Worm (Caenorhabditis elegans) whole organism, L3 larva: ENCODE data around the gene lgc-39.

Experiments
- ZK546.5 ChIP-seq: sonication (generic microtip); optimal IDR thresholded peaks from 2 replicates; lab custom pipeline; 2017; ENCODE audit warnings: missing biosample characterization, missing genetic modification characterization
- ceh-82 ChIP-seq: fragments of 150-350 bp; optimal IDR thresholded peaks from 2 replicates; lab custom pipeline; 2014; ENCODE audit warnings: missing biosample characterization, missing genetic modification characterization
- elt-2 ChIP-seq: sonication (generic microtip); optimal IDR thresholded peaks from 2 replicates; lab custom pipeline; 2016; ENCODE audit warnings: missing genetic modification reagents, mild to moderate bottlenecking, missing genetic modification characterization, missing compliant biosample characterization
- fkh-10 ChIP-seq: sonication (generic microtip); optimal IDR thresholded peaks from 2 replicates; lab custom pipeline; 2017; ENCODE audit warnings: missing biosample characterization, missing genetic modification reagents, missing genetic modification characterization
- nhr-23 ChIP-seq: fragments of 150-350 bp; optimal IDR thresholded peaks from 2 replicates; lab custom pipeline; 2014; ENCODE audit warnings: missing biosample characterization, missing genetic modification reagents, missing genetic modification characterization
- nhr-28 ChIP-seq: fragments of 150-350 bp; optimal IDR thresholded peaks from 2 replicates; lab custom pipeline; 2014; ENCODE audit warnings: missing biosample characterization, missing genetic modification characterization
- snpc-4 ChIP-seq: fragments of 150-350 bp; optimal IDR thresholded peaks from 2 replicates; lab custom pipeline; 2014; ENCODE audit warnings: missing biosample characterization, missing genetic modification characterization
- tbx-2 ChIP-seq: sonication (generic microtip); optimal IDR thresholded peaks from 2 replicates; lab custom pipeline; 2016; ENCODE audit warnings: mild to moderate bottlenecking, missing genetic modification characterization, missing compliant biosample characterization
- ztf-11 ChIP-seq: fragments of 150-350 bp; optimal IDR thresholded peaks from 2 replicates; lab custom pipeline; 2014; ENCODE audit warnings: missing biosample characterization, missing genetic modification characterization

DNA sequence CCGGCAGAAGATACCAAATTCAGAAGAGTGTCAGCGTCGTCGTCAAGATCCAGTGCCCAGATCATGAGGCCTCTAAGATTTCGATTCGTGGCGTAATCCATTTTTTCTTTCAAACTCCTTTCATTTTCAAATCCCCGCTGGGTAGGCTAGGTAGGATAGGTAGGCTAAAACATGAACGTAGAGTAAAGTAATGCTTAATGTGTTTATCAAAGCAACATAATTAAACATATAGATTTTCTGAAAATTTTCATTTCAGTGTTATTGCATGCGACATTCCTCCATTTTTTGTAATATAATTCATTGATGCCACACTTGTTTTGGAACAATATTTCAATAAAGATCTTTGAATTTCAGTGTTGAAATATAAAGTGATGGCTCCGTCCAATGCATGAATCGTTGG lies 45.8 kb upstream of the lgc-39 start, which contains the start of gene T01C4.8:
- no peak for TF ChIP-seq tbx-2 (tag; lab: Kevin White, UChicago)
- no peak for TF ChIP-seq ztf-11
- no peak for TF ChIP-seq ceh-82 (tag; lab: Kevin White, UChicago)
- no peak for TF ChIP-seq nhr-23 (tag; lab: Kevin White, UChicago)
- no peak for TF ChIP-seq snpc-4
- TF ChIP-seq nhr-28 (tag; lab: Kevin White, UChicago): no peak
- TF ChIP-seq elt-2 (tag; lab: Kevin White, UChicago): no peak
- no peak for TF ChIP-seq fkh-10 (GFP tag; lab: Kevin White, UChicago)
- no peak for TF ChIP-seq ZK546.5 (tag; lab: Kevin White, UChicago)
